Fruit fly (Drosophila melanogaster): Measurements from ENCODE around the gene Ir76a.

The Ir76a gene

DNA sequence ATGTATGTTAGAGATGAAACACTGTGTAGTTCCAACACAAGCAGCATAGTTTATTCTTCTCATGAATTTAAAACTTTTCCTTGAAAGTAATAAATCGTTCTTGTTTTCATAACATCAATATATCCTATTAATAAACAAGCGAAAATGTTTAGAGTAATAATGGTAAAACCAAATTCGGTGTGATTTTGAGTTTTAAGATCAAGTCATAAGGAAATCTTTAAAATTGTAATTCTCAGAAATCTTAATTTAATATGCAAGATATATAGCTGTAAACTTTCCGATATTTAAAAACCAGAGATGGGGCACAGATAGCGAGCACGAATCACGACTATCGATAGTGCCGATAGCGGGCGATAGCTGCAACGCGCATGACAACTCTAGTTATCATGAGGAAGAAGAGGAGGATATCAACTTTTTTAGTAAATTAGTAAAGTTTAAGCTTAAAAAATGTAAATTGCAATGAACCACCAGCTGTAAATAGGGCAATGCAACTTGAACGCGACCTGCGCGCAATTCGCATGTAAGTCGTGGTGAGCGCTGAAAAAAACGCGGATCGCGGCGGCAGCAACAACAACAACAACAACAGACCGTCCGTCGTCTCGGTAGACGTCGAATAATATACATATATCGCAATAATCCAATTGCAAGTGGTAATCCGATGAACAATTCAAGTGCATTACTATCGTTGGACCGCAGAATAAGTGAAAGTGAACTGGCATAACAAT is 18.9 kb downstream of the Ir76a start, which contains the start of the genes Fibp and Deaf1 (continued):
- TF ChIP-seq bsh (GFP tag; optimal IDR thresholded peaks at IDR 0.05) (peak in 1 of 2 experiments; percentile 59), CG15011 (GFP tag; optimal IDR thresholded peaks at IDR 0.05) (peak; percentile 19), CG3065 (GFP tag; optimal IDR thresholded peaks at IDR 0.05) (peak; percentile 48), jigr1 (GFP tag; IDR thresholded peaks at IDR 0.05) (0 out of 3 replicates have a peak, but pooled peaks have one; percentile 47), CG2116 (GFP tag; optimal IDR thresholded peaks at IDR 0.05) (peak; percentile 69), Dip2 (GFP tag; IDR thresholded peaks at IDR 0.05) (no peak), grau (tag; optimal IDR thresholded peaks at IDR 0.05) (peak; percentile 79), CG15479 (GFP tag; optimal IDR thresholded peaks at IDR 0.05) (no peak), HLH3B (GFP tag; IDR thresholded peaks at IDR 0.05) (0 out of 2 replicates have a peak, but pooled peaks have one; percentile 41), otp (GFP tag; IDR thresholded peaks at IDR 0.05) (no peak), CG9817 (tag; optimal IDR thresholded peaks at IDR 0.05) (peak; percentile 80), bowl (GFP tag; IDR thresholded peaks at IDR 0.05) (no peak), kah (GFP tag; optimal IDR thresholded peaks at IDR 0.05) (no peak), nau (GFP tag; optimal IDR thresholded peaks at IDR 0.05) (no peak), sob (GFP tag; IDR thresholded peaks at IDR 0.05) (peak; percentile 81; the same call in 1 of the 2 replicates), CG10366 (GFP tag; IDR thresholded peaks at IDR 0.05) (peak; percentile 48; the same call in 1 of the 2 replicates), corto (GFP tag; optimal IDR thresholded peaks at IDR 0.05) (no peak), CG14710 (tag; optimal IDR thresholded peaks at IDR 0.05) (peak; percentile 87), Awh (GFP tag; IDR thresholded peaks at IDR 0.05) (no peak), zf30C (GFP tag; optimal IDR thresholded peaks at IDR 0.05) (no peak), CG13123 (GFP tag; optimal IDR thresholded peaks at IDR 0.05) (peak; percentile 63), kni (GFP tag; optimal IDR thresholded peaks at IDR 0.05) (peak; percentile 42), CG7556 (GFP tag; optimal IDR thresholded peaks at IDR 0.05) (peak; percentile 68), Meics (GFP tag; optimal IDR thresholded peaks at IDR 0.05) (peak; percentile 66), Mrtf (GFP tag; IDR thresholded peaks at IDR 0.05) (0 out of 3 replicates have a peak, but pooled peaks have one; percentile 39), CG1529 (GFP tag; optimal IDR thresholded peaks at IDR 0.05) (peak; percentile 29), CG6689 (GFP tag; IDR thresholded peaks at IDR 0.05) (peak; percentile 55), amos (GFP tag; IDR thresholded peaks at IDR 0.05; ENCODE audit: partially characterized antibody) (peak; percentile 99), Poxn (GFP tag; IDR thresholded peaks at IDR 0.05) (no peak), CG1647 (GFP tag; optimal IDR thresholded peaks at IDR 0.05) (peak; percentile 67), D (optimal IDR thresholded peaks at IDR 0.05) (no peak), D (GFP tag; optimal IDR thresholded peaks at IDR 0.05) (peak; percentile 50), ap (GFP tag; IDR thresholded peaks at IDR 0.05) (peak; percentile 44; the same call in 1 of the 2 replicates), CG16815 (GFP tag; optimal IDR thresholded peaks at IDR 0.05) (peak; percentile 74), slou (GFP tag; optimal IDR thresholded peaks at IDR 0.05) (peak; percentile 53), CG10462 (GFP tag; optimal IDR thresholded peaks at IDR 0.05) (peak; percentile 46), ac (GFP tag; optimal IDR thresholded peaks at IDR 0.05) (no peak), Vsx1 (GFP tag; optimal IDR thresholded peaks at IDR 0.05) (no peak), ATbp (GFP tag; optimal IDR thresholded peaks at IDR 0.05) (no peak), Aef1 (GFP tag; IDR thresholded peaks at IDR 0.05) (peak; percentile 67; the same call in 2 of the 3 replicates), CG31224 (GFP tag; IDR thresholded peaks at IDR 0.05) (0 out of 2 replicates have a peak, but pooled peaks have one; percentile 45), Side (GFP tag; optimal IDR thresholded peaks at IDR 0.05) (peak; percentile 80), stc (GFP tag; IDR thresholded peaks at IDR 0.05) (no peak), her (GFP tag; optimal IDR thresholded peaks at IDR 0.05) (peak; percentile 46), B-H2 (GFP tag; optimal IDR thresholded peaks at IDR 0.05) (peak; percentile 64), ham (GFP tag; IDR thresholded peaks at IDR 0.05) (no peak), YL-1 (GFP tag; optimal IDR thresholded peaks at IDR 0.05) (peak; percentile 53), Ravus (GFP tag; IDR thresholded peaks at IDR 0.05) (no peak; the same call in 1 of the 2 replicates), gt (GFP tag; IDR thresholded peaks at IDR 0.05) (no peak), CG17385 (GFP tag; optimal IDR thresholded peaks at IDR 0.05) (peak; percentile 97)
